Worm (Caenorhabditis elegans) whole organism, L3 larva: ENCODE measurements around the gene prp-19.

Source experiments
- ceh-28 ChIP-seq: fragments of 150-350 bp; optimal IDR thresholded peaks from 2 replicates; lab custom pipeline; 2014; ENCODE audit warnings: missing biosample characterization, missing genetic modification reagents, missing genetic modification characterization
- ceh-82 ChIP-seq: fragments of 150-350 bp; optimal IDR thresholded peaks from 2 replicates; lab custom pipeline; 2014; ENCODE audit warnings: missing biosample characterization, missing genetic modification characterization
- egl-27 ChIP-seq: sonication (generic microtip); optimal IDR thresholded peaks from 4 replicates; lab custom pipeline; 2017; ENCODE audit warnings: missing biosample characterization, missing genetic modification reagents, missing genetic modification characterization
- elt-1 ChIP-seq: fragments of 150-350 bp; optimal IDR thresholded peaks from 2 replicates; lab custom pipeline; 2014; ENCODE audit warnings: missing biosample characterization, missing genetic modification characterization
- elt-2 ChIP-seq: sonication (generic microtip); optimal IDR thresholded peaks from 2 replicates; lab custom pipeline; 2016; ENCODE audit warnings: missing genetic modification reagents, mild to moderate bottlenecking, missing genetic modification characterization, missing compliant biosample characterization
- elt-3 ChIP-seq, 3 experiments: fragments of 150-350 bp in 1 of 3; sonication (generic microtip) in 2 of 3; optimal IDR thresholded peaks; 2 replicates in 2 of 3; 4 replicates in 1 of 3; lab custom pipeline; 2014 to 2017; ENCODE audit warnings: missing biosample characterization in 3 of 3, missing genetic modification characterization in 3 of 3
- eor-1 ChIP-seq, 2 experiments: fragments of 150-350 bp; optimal IDR thresholded peaks; 2 replicates each; lab custom pipeline; 2014 to 2018; ENCODE audit warnings: missing biosample characterization in 2 of 2, missing genetic modification characterization in 2 of 2
- fos-1 ChIP-seq: fragments of 150-350 bp; optimal IDR thresholded peaks from 2 replicates; lab custom pipeline; 2014; ENCODE audit warnings: missing biosample characterization, missing genetic modification characterization
- hmg-11 ChIP-seq: sonication (generic microtip); optimal IDR thresholded peaks from 2 replicates; lab custom pipeline; 2016; ENCODE audit warnings: missing genetic modification characterization, missing compliant biosample characterization
- lin-15B ChIP-seq: fragments of 150-350 bp; optimal IDR thresholded peaks from 2 replicates; lab custom pipeline; 2014; ENCODE audit warnings: missing biosample characterization, missing genetic modification characterization
- lin-39 ChIP-seq: fragments of 150-350 bp; optimal IDR thresholded peaks from 2 replicates; lab custom pipeline; 2018; ENCODE audit warnings: missing biosample characterization, missing genetic modification reagents, missing genetic modification characterization
- mdl-1 ChIP-seq: fragments of 150-350 bp; optimal IDR thresholded peaks from 2 replicates; lab custom pipeline; 2014; ENCODE audit warnings: missing biosample characterization, missing genetic modification characterization
- mml-1 ChIP-seq: fragments of 150-350 bp; sonication (generic microtip); optimal IDR thresholded peaks from 3 replicates; lab custom pipeline; 2014; ENCODE audit warnings: missing biosample characterization, missing genetic modification characterization
- nfya-1 ChIP-seq: sonication (generic microtip); optimal IDR thresholded peaks from 2 replicates; lab custom pipeline; 2017; ENCODE audit warnings: missing genetic modification characterization, mild to moderate bottlenecking, missing compliant biosample characterization, antibody characterized with exemption, moderate library complexity; ENCODE audit not compliant: insufficient read depth
- nhr-11 ChIP-seq: fragments of 150-350 bp; optimal IDR thresholded peaks from 2 replicates; lab custom pipeline; 2014; ENCODE audit warnings: missing biosample characterization, missing genetic modification characterization
- nhr-12 ChIP-seq: fragments of 150-350 bp; optimal IDR thresholded peaks from 2 replicates; lab custom pipeline; 2014; ENCODE audit warnings: missing biosample characterization, missing genetic modification characterization
- nhr-23 ChIP-seq: fragments of 150-350 bp; optimal IDR thresholded peaks from 2 replicates; lab custom pipeline; 2014; ENCODE audit warnings: missing biosample characterization, missing genetic modification reagents, missing genetic modification characterization
- nhr-28 ChIP-seq: fragments of 150-350 bp; optimal IDR thresholded peaks from 2 replicates; lab custom pipeline; 2014; ENCODE audit warnings: missing biosample characterization, missing genetic modification characterization
- nhr-43 ChIP-seq: sonication (generic microtip); optimal IDR thresholded peaks from 2 replicates; lab custom pipeline; 2016; ENCODE audit warnings: mild to moderate bottlenecking, missing genetic modification characterization, missing compliant biosample characterization; ENCODE audit not compliant: poor library complexity, severe bottlenecking
- nhr-77 ChIP-seq: fragments of 150-350 bp; optimal IDR thresholded peaks from 2 replicates; lab custom pipeline; 2014; ENCODE audit warnings: missing biosample characterization, missing genetic modification characterization
- pha-4 ChIP-seq: fragments of 150-350 bp; optimal IDR thresholded peaks from 2 replicates; lab custom pipeline; 2014; ENCODE audit warnings: missing biosample characterization, missing genetic modification reagents, missing genetic modification characterization
- snpc-4 ChIP-seq: fragments of 150-350 bp; optimal IDR thresholded peaks from 2 replicates; lab custom pipeline; 2014; ENCODE audit warnings: missing biosample characterization, missing genetic modification characterization
- tbx-2 ChIP-seq: sonication (generic microtip); optimal IDR thresholded peaks from 2 replicates; lab custom pipeline; 2016; ENCODE audit warnings: mild to moderate bottlenecking, missing genetic modification characterization, missing compliant biosample characterization
- unc-39 ChIP-seq: sonication (generic microtip); optimal IDR thresholded peaks from 4 replicates; lab custom pipeline; 2017; ENCODE audit warnings: missing biosample characterization, missing genetic modification characterization
- unc-62 ChIP-seq: fragments of 150-350 bp; sonication (generic microtip); optimal IDR thresholded peaks from 4 replicates; lab custom pipeline; 2014; ENCODE audit warnings: missing biosample characterization, missing genetic modification reagents, missing genetic modification characterization
- ztf-11 ChIP-seq: fragments of 150-350 bp; optimal IDR thresholded peaks from 2 replicates; lab custom pipeline; 2014; ENCODE audit warnings: missing biosample characterization, missing genetic modification characterization
- ztf-4 ChIP-seq: fragments of 150-350 bp; optimal IDR thresholded peaks from 2 replicates; lab custom pipeline; 2014; ENCODE audit warnings: missing biosample characterization, missing genetic modification characterization

The prp-19 gene

DNA sequence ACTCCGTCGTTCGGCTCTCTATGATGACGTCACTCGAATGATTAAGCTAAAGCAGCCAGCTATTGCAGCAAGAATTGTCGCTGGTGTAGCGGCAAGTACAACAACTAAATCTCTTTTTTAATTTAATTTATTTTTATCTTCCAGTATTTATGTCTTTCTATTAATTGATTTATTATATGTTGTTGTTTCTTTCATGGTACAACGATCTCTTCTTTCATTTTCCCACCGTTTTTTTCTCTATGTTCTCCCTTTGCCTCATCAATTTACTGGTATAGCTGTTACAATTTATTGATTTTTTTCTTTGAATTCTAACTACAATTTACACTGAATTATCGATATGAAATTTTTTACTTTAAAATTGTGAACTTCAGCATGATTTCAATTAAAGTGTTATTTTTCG is 23.8 kb upstream of the prp-19 start, which contains the start of gene moc-6:
Gene moc-6, plus strand, starts transcription at position 301 of the 400 bp plus-strand sequence.
- no peak for TF ChIP-seq snpc-4
- TF ChIP-seq unc-39 (tag; lab: Kevin White, UChicago): no peak
- peak; percentile 12 for TF ChIP-seq ceh-28
- TF ChIP-seq tbx-2 (tag; lab: Kevin White, UChicago): no peak
- TF ChIP-seq mdl-1 (tag; lab: Kevin White, UChicago): no peak

DNA sequence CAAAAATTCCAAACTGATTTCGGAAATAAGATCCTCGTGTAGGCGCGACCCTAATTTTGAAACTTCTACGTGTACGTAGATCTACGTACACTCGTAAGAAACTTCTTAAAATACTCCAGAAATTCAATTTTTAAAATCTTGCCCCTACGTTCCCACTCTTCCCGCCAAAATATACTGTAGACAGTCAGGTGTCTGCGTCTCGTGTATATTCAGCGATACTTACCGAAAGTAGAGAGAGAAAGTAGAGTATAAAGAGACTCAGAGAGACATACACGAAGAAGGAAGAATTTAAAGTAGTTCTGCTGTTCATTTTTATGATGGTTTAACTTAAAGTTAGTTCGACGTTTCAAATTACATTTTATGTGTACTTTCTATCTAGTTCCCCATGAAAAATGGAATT is 21.4 kb upstream of the prp-19 start:
- TF ChIP-seq pha-4: peak; percentile 3
- TF ChIP-seq nhr-28: no peak
- TF ChIP-seq elt-1 (tag; lab: Kevin White, UChicago): no peak

DNA sequence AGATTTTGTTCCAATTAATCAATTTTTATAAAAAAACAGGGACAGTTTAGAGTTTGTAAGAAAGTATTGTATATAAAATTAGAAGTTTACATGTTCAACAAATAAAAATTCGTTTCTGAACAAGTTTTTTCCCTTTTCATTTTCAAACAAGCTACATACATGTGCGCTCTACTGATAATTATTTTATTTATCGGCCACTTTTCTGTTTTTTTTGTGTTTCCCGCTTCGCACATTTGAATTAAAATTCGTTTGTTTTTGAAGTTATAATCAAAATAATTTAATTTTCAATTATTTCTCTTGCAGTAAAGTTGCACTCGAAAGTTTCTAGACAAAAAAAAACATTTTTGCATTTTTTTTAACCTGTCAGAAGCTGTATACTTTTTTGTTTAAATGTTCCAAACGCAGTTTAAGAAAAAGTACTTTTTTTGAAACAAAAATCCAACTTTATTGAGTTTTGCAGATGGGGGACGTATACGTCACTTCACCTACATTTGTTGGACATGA is 18.9 kb upstream of the prp-19 start, which contains the start of gene hira-1:
Gene hira-1, plus strand, starts transcription at position 454 of the 504 bp plus-strand sequence.
- TF ChIP-seq elt-3 (tag; optimal IDR thresholded peaks at IDR 0.05; lab: Kevin White, UChicago): no peak
- TF ChIP-seq nfya-1: peak; percentile 0
- peak; percentile 83 for TF ChIP-seq lin-15B (tag; lab: Kevin White, UChicago)
- peak; percentile 3 for TF ChIP-seq hmg-11 (tag; lab: Kevin White, UChicago)
- no peak for TF ChIP-seq unc-62 (GFP tag; lab: Kevin White, UChicago)
- peak; percentile 9 for TF ChIP-seq elt-2
- peak; percentile 52 for TF ChIP-seq nhr-23
- peak; percentile 31 for TF ChIP-seq snpc-4
- no peak for TF ChIP-seq nhr-77 (tag; lab: Kevin White, UChicago)
- TF ChIP-seq pha-4: peak; percentile 66
- TF ChIP-seq, all 47 proteins: peak for 7

DNA sequence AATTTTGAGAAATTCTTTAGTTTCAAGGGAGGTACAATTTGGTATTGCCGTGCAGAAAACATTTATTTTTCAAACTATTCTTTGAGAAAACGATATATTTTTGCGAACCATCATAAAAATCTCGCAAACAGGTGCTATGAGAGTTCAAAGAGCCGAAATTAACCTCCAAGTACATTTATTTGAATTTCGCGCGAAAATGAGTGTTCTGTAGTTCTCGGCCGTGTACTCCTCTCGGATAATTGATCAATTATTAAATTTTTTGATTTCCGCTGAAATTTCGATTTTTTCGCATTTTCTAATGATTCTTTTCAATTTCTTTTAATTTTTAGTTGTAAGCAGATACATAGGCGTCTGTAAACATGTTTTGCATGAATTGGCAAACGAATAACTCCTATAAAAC is 18.3 kb upstream of the prp-19 start:
- TF ChIP-seq pha-4 (peak; percentile 43), fos-1 (tag; lab: Kevin White, UChicago) (no peak), nfya-1 (peak; percentile 24), nhr-23 (peak; percentile 44), nhr-43 (tag; lab: Kevin White, UChicago) (peak; percentile 41), elt-1 (tag; lab: Kevin White, UChicago) (no peak)

DNA sequence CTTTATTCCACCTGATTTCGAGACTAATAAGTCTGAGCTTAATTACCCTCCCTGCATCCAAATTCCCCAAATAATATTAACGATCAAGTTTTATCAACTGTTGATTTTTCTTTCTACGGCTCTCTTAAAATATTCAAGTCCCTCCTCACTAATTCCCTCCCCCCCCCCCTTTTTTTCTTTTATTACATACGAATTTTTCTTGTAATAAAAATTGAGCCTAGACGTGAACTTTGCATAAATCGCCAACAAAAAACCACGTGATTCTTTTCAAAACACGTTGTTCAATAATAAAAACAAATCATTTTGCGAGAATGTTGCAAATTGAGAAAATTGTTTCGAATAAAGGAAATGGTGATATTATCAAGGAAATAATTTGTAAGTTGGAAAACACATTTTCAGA is 16.6 kb upstream of the prp-19 start, which contains the start of gene K10D2.8:
Gene K10D2.8, plus strand, starts transcription at position 301 of the 400 bp plus-strand sequence.
- TF ChIP-seq eor-1 (tag; optimal IDR thresholded peaks at IDR 0.05; lab: Kevin White, UChicago): no peak
- no peak for TF ChIP-seq elt-2

DNA sequence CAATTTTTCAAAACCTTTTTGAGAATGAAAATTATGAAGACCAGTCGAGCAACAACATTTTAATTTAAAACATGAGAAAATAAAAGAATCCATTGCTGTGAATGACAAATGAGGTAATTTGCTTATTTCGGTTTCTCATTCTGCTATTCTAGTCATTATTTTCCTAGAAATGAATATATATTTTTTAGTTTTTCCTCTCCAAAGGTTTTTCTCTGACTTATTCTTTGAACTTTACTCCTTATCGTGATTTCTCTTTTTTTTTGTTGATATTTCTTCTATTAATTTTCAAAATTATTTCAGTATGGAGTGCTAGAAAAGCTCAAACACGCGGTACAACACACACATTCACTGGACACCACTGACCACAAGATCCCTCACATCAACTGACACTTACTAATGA is 13.8 kb upstream of the prp-19 start, which contains the start of gene pup-2:
Gene pup-2, plus strand, starts transcription at position 301 of the 400 bp plus-strand sequence.
- no peak for TF ChIP-seq mml-1
- no peak for TF ChIP-seq fos-1 (tag; lab: Kevin White, UChicago)
- no peak for TF ChIP-seq unc-62 (GFP tag; lab: Kevin White, UChicago)
- no peak for TF ChIP-seq ztf-11 (tag; lab: Kevin White, UChicago)
- no peak for TF ChIP-seq tbx-2 (tag; lab: Kevin White, UChicago)
- no peak for TF ChIP-seq egl-27 (tag; lab: Kevin White, UChicago)
- TF ChIP-seq ceh-82 (tag; lab: Kevin White, UChicago): no peak

DNA sequence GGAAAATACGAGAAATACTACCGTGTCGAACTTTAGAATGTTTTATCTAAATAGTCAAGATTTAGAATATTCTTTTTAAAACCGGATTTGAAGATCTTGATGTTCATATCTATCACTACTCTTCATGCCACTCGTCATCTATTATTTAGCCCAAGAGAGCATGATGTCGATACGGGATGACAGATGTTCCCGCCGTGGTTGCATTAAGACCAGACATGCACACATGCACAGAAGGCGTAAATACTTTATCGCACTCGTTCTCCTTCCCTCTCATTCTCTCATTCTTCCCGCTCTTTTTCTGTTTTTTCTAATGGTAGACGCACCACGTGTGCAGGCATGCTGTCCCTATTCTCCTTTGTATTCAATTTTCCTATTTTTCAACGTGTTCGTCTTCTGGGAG is 11.5 kb upstream of the prp-19 start:
- TF ChIP-seq nhr-12 (tag; lab: Kevin White, UChicago) (no peak), lin-39 (peak; percentile 43), ztf-4 (tag; lab: Kevin White, UChicago) (no peak)

DNA sequence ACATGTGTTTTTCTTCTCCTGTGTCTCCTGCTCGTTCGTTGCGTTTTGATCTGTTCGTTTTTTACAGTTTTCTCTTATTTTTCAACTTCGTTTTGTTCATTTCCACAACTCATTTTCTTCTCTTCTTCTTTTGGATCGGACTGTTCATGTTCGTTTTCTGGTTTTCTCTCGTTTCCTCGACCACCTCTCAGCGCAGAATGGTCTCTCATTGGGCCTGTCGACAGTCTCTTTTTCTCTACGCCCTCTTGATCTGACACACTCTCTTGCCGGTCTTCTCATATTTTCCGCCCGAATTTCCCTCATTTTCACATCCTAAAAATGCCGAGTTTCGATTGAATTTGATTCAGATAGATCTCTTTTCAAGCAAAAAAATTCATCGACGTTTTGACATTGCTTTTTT is 9.8 kb upstream of the prp-19 start:
- TF ChIP-seq nfya-1: peak; percentile 30
- no peak for TF ChIP-seq nhr-11 (tag; lab: Kevin White, UChicago)
- no peak for TF ChIP-seq elt-1 (tag; lab: Kevin White, UChicago)
- no peak for TF ChIP-seq ztf-11 (tag; lab: Kevin White, UChicago)
- TF ChIP-seq, all 47 proteins: peak for 1
